Worm (Caenorhabditis elegans) whole organism, L2 larva: ENCODE results near the gene Y39B6A.3.

ENCODE experiments used
- C34F6.9 ChIP-seq: fragments of 150-350 bp; optimal IDR thresholded peaks from 2 replicates; lab custom pipeline; 2014; ENCODE audit warnings: missing biosample characterization, missing genetic modification characterization
- F13H6.1 ChIP-seq: sonication (generic microtip); optimal IDR thresholded peaks from 2 replicates; lab custom pipeline; 2016; ENCODE audit warnings: missing genetic modification characterization, missing compliant biosample characterization
- R02D3.7 ChIP-seq: fragments of 150-350 bp; optimal IDR thresholded peaks from 2 replicates; lab custom pipeline; 2014; ENCODE audit warnings: missing biosample characterization, missing genetic modification characterization
- Y55F3AM.14 ChIP-seq: fragments of 200-800 bp; sonication (Bioruptor generic); optimal IDR thresholded peaks from 2 replicates; lab custom pipeline; 2018; ENCODE audit warnings: mild to moderate bottlenecking, missing genetic modification characterization, missing compliant biosample characterization
- ZK546.5 ChIP-seq: sonication (generic microtip); optimal IDR thresholded peaks from 2 replicates; lab custom pipeline; 2017; ENCODE audit warnings: missing biosample characterization, missing genetic modification characterization
- alr-1 ChIP-seq: fragments of 150-350 bp; optimal IDR thresholded peaks from 2 replicates; lab custom pipeline; 2014; ENCODE audit warnings: missing biosample characterization, missing genetic modification characterization
- ceh-82 ChIP-seq: fragments of 150-350 bp; optimal IDR thresholded peaks from 2 replicates; lab custom pipeline; 2014; ENCODE audit warnings: missing biosample characterization, missing genetic modification characterization
- crh-2 ChIP-seq: sonication (generic microtip); optimal IDR thresholded peaks from 2 replicates; lab custom pipeline; 2017; ENCODE audit warnings: missing biosample characterization, missing genetic modification characterization
- egl-27 ChIP-seq: sonication (generic microtip); optimal IDR thresholded peaks from 3 replicates; lab custom pipeline; 2017; ENCODE audit warnings: missing biosample characterization, missing genetic modification reagents, missing genetic modification characterization
- fos-1 ChIP-seq: fragments of 150-350 bp; optimal IDR thresholded peaks from 2 replicates; lab custom pipeline; 2014; ENCODE audit warnings: missing biosample characterization, missing genetic modification characterization
- lin-11 ChIP-seq: fragments of 150-350 bp; sonication (generic microtip); optimal IDR thresholded peaks from 2 replicates; lab custom pipeline; 2014; ENCODE audit warnings: missing biosample characterization, missing genetic modification characterization, inconsistent platforms, mixed read lengths
- lin-13 ChIP-seq: fragments of 150-350 bp; optimal IDR thresholded peaks from 2 replicates; lab custom pipeline; 2014; ENCODE audit warnings: missing biosample characterization, missing genetic modification reagents, missing genetic modification characterization
- lsy-2 ChIP-seq, 2 experiments: fragments of 150-350 bp in 1 of 2; sonication (generic microtip) in 1 of 2; optimal IDR thresholded peaks; 2 replicates each; lab custom pipeline; 2014 to 2017; ENCODE audit warnings: missing biosample characterization in 2 of 2, missing genetic modification characterization in 2 of 2
- mbf-1 ChIP-seq: sonication (generic microtip); optimal IDR thresholded peaks from 2 replicates; lab custom pipeline; 2017; ENCODE audit warnings: missing biosample characterization, missing genetic modification characterization
- mdl-1 ChIP-seq, 2 experiments: fragments of 150-350 bp in 1 of 2; sonication (generic microtip) in 1 of 2; optimal IDR thresholded peaks; 2 replicates each; lab custom pipeline; 2017; ENCODE audit warnings: missing biosample characterization in 2 of 2, missing genetic modification characterization in 2 of 2
- nhr-11 ChIP-seq: fragments of 150-350 bp; optimal IDR thresholded peaks from 2 replicates; lab custom pipeline; 2014; ENCODE audit warnings: missing biosample characterization, missing genetic modification characterization
- nhr-12 ChIP-seq: fragments of 150-350 bp; optimal IDR thresholded peaks from 2 replicates; lab custom pipeline; 2014; ENCODE audit warnings: missing biosample characterization, missing genetic modification characterization
- nhr-129 ChIP-seq: fragments of 150-350 bp; optimal IDR thresholded peaks from 2 replicates; lab custom pipeline; 2014; ENCODE audit warnings: missing biosample characterization, missing genetic modification characterization
- nhr-21 ChIP-seq: fragments of 150-350 bp; optimal IDR thresholded peaks from 2 replicates; lab custom pipeline; 2014; ENCODE audit warnings: missing biosample characterization, missing genetic modification characterization
- nhr-25 ChIP-seq: fragments of 150-350 bp; sonication (generic microtip); optimal IDR thresholded peaks from 3 replicates; lab custom pipeline; 2014; ENCODE audit warnings: missing biosample characterization, missing genetic modification characterization
- nhr-6 ChIP-seq: fragments of 150-350 bp; optimal IDR thresholded peaks from 2 replicates; lab custom pipeline; 2014; ENCODE audit warnings: missing biosample characterization, missing genetic modification characterization
- nhr-77 ChIP-seq: fragments of 150-350 bp; optimal IDR thresholded peaks from 2 replicates; lab custom pipeline; 2014; ENCODE audit warnings: missing biosample characterization, missing genetic modification characterization
- peb-1 ChIP-seq: fragments of 150-350 bp; optimal IDR thresholded peaks from 2 replicates; lab custom pipeline; 2014; ENCODE audit warnings: missing biosample characterization, missing genetic modification characterization
- sma-3 ChIP-seq: sonication (generic microtip); optimal IDR thresholded peaks from 2 replicates; lab custom pipeline; 2016; ENCODE audit warnings: missing genetic modification reagents, missing genetic modification characterization, missing compliant biosample characterization
- sma-9 ChIP-seq, 2 experiments: fragments of 150-350 bp in 1 of 2; sonication (generic microtip) in 1 of 2; optimal IDR thresholded peaks; 2 replicates each; lab custom pipeline; 2014 to 2016; ENCODE audit warnings: missing genetic modification characterization in 2 of 2, mild to moderate bottlenecking in 1 of 2, missing biosample characterization in 1 of 2, missing compliant biosample characterization in 1 of 2, missing genetic modification reagents in 1 of 2, moderate library complexity in 1 of 2
- snpc-4 ChIP-seq: fragments of 150-350 bp; optimal IDR thresholded peaks from 2 replicates; lab custom pipeline; 2014; ENCODE audit warnings: missing biosample characterization, missing genetic modification characterization
- unc-39 ChIP-seq: fragments of 150-350 bp; optimal IDR thresholded peaks from 2 replicates; lab custom pipeline; 2014; ENCODE audit warnings: missing biosample characterization, missing genetic modification characterization
- unc-62 ChIP-seq: fragments of 150-350 bp; optimal IDR thresholded peaks from 2 replicates; lab custom pipeline; 2014; ENCODE audit warnings: missing biosample characterization, missing genetic modification reagents, missing genetic modification characterization
- zag-1 ChIP-seq: fragments of 150-350 bp; optimal IDR thresholded peaks from 2 replicates; lab custom pipeline; 2014; ENCODE audit warnings: missing biosample characterization, missing genetic modification characterization
- ztf-1 ChIP-seq: fragments of 200-800 bp; sonication (Bioruptor generic); conservative IDR thresholded peaks from 2 replicates; pipeline ENCODE4 v1.3.6; 2022; ENCODE audit warnings: missing genetic modification characterization, missing compliant biosample characterization

The Y39B6A.3 gene

DNA sequence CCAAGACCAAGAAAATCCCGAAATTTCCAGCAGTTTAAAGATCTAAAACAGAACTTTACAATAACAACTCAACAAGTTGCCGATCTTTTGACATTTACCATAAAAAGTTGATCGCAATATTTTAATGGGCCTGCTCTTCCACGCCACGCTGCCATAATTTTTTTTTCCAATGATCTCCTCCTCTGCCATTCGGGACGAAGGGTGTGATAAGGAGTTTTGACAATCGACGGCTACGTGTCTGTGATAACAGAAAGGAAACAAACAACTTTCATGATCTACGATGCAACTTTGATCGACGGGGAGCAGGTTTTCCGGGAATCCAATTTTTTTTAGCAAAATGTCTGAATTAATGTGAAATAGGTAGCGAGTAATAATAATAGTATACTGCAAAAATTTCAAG, 17.1 kb upstream of the Y39B6A.3 start:
- TF ChIP-seq fos-1 (tag; lab: Kevin White, UChicago): peak; percentile 73
- TF ChIP-seq crh-2 (tag; lab: Kevin White, UChicago): peak; percentile 55
- TF ChIP-seq mbf-1 (tag; lab: Kevin White, UChicago): no peak

DNA sequence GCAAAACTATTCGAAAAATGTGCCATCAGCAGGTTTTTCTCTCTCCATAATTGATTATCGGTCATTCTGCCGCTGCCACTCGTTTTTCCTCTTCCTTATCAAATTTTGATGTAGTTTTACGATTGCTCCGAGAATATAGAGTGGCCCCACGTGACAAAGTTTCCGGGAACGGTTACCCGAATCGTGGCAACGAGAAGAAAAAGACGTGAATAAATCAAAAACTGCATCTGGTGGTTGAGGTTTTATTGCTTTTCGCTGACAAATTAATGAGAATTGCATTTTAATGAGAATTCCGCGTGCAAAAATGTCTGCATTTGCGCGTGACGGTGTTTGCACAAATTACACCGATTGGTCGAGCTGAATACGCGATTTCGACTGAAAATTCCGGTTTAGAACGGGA, 15.6 kb upstream of the Y39B6A.3 start:
- TF ChIP-seq Y55F3AM.14 (GFP tag; lab: Kevin White, UChicago): no peak
- no peak for TF ChIP-seq mbf-1 (tag; lab: Kevin White, UChicago)
- no peak for TF ChIP-seq snpc-4 (tag; lab: Kevin White, UChicago)
- no peak for TF ChIP-seq lin-13 (GFP tag; lab: Kevin White, UChicago)
- TF ChIP-seq crh-2 (tag; lab: Kevin White, UChicago): peak; percentile 72
- no peak for TF ChIP-seq nhr-11
- peak; percentile 41 for TF ChIP-seq sma-9 (GFP tag; optimal IDR thresholded peaks at IDR 0.05; lab: Kevin White, UChicago)
- no peak for TF ChIP-seq sma-9 (tag; optimal IDR thresholded peaks at IDR 0.05; lab: Kevin White, UChicago)
- TF ChIP-seq ztf-1 (GFP tag; lab: Robert Waterston, UW): no peak
- TF ChIP-seq C34F6.9 (tag; lab: Kevin White, UChicago): no peak
- peak in 1 of 2 experiments; percentile 59 for TF ChIP-seq mdl-1 (tag; optimal IDR thresholded peaks at IDR 0.05; lab: Kevin White, UChicago)
- TF ChIP-seq sma-3 (GFP tag; lab: Kevin White, UChicago): no peak
- TF ChIP-seq unc-62 (GFP tag; lab: Kevin White, UChicago): no peak
- TF ChIP-seq alr-1 (tag; lab: Kevin White, UChicago): no peak
- TF ChIP-seq fos-1 (tag; lab: Kevin White, UChicago): peak; percentile 50

DNA sequence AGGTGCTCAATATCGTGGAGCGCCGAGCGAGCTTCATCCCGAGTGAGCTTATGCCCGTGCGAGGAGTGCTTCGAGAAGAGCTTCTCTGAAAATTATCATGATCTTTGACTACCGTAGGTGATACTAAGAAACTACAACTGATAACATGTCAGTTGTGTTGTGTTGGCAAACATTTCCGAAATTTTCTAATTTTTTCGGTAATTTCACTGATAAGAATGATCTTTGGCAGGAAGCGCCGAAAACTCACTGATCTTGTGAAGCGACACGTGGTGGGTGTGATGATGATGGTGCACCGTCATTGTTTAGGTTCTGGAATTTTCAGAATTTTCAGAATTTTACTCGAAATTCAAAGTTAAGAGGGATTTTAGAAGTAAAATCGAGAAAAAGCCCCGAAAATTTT, 13.5 kb upstream of the Y39B6A.3 start, which contains the start of gene Y39B6A.1:
Gene Y39B6A.1, minus strand, starts transcription at position 309 of the 400 bp plus-strand sequence.
- TF ChIP-seq nhr-129 (no peak), peb-1 (tag; lab: Kevin White, UChicago) (no peak), crh-2 (tag; lab: Kevin White, UChicago) (peak; percentile 62), ZK546.5 (tag; lab: Kevin White, UChicago) (no peak), Y55F3AM.14 (GFP tag; lab: Kevin White, UChicago) (no peak), ztf-1 (GFP tag; lab: Robert Waterston, UW) (no peak), nhr-12 (tag; lab: Kevin White, UChicago) (no peak), mbf-1 (tag; lab: Kevin White, UChicago) (no peak), zag-1 (tag; lab: Kevin White, UChicago) (no peak), mdl-1 (tag; optimal IDR thresholded peaks at IDR 0.05; lab: Kevin White, UChicago) (no peak), lin-11 (tag; lab: Kevin White, UChicago) (no peak), unc-62 (GFP tag; lab: Kevin White, UChicago) (no peak), lsy-2 (tag; optimal IDR thresholded peaks at IDR 0.05; lab: Kevin White, UChicago) (no peak), sma-9 (GFP tag; optimal IDR thresholded peaks at IDR 0.05; lab: Kevin White, UChicago) (peak; percentile 55), sma-9 (tag; optimal IDR thresholded peaks at IDR 0.05; lab: Kevin White, UChicago) (no peak), ceh-82 (tag; lab: Kevin White, UChicago) (no peak), fos-1 (tag; lab: Kevin White, UChicago) (peak; percentile 26), nhr-21 (no peak)

DNA sequence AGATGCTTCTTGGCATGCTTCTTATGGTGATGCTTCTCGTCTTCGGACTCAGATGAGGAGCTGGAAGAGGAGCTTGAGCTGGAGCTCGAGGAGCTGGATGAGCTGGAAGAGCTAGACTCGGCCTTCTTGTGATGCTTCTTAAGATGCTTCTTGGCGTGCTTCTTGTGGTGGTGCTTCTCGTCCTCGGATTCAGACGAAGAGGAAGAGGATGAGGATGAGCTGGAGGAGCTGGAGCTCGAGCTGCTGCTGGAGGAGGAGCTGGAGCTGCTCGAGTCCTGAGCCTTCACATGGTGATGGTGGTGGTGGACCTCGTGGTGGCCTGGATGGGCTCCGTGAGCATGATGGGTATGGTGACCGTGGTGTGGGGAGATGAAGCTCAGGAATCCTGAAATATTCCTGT, 13.0 kb upstream of the Y39B6A.3 start:
- TF ChIP-seq unc-62 (GFP tag; lab: Kevin White, UChicago): no peak
- no peak for TF ChIP-seq egl-27 (tag; lab: Kevin White, UChicago)
- TF ChIP-seq nhr-12 (tag; lab: Kevin White, UChicago): no peak
- no peak for TF ChIP-seq nhr-25
- no peak for TF ChIP-seq ZK546.5 (tag; lab: Kevin White, UChicago)
- TF ChIP-seq nhr-77 (tag; lab: Kevin White, UChicago): no peak
- no peak for TF ChIP-seq nhr-6 (tag; lab: Kevin White, UChicago)
- TF ChIP-seq F13H6.1: no peak
- TF ChIP-seq ceh-82 (tag; lab: Kevin White, UChicago): no peak
- TF ChIP-seq alr-1 (tag; lab: Kevin White, UChicago): no peak
- TF ChIP-seq, all 48 proteins: peak for 0

DNA sequence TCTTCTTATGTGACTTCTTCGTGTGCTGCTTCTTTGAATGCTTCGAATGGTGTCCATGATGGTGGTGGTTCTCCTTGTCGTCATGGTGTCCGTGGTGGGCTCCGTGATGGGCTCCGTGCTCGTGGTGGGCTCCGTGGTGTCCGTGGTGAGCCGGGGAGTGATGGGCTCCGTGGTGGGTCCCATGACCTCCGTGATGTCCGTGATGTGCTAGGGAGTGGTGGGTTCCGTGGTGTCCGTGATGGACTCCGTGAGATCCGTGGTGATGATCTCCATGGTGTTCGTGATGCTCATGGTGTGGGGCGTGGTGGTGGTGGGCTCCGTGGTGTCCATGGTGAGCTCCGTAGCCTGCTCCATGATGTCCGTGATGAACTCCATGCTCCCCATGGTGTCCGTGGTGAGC, 11.4 kb upstream of the Y39B6A.3 start:
- no peak for TF ChIP-seq nhr-21
- TF ChIP-seq ceh-82 (tag; lab: Kevin White, UChicago): no peak
- TF ChIP-seq unc-39 (tag; lab: Kevin White, UChicago): no peak
- no peak for TF ChIP-seq ZK546.5 (tag; lab: Kevin White, UChicago)
- TF ChIP-seq R02D3.7 (tag; lab: Kevin White, UChicago): no peak
